Worm (Caenorhabditis elegans): ENCODE results near the gene srh-177.
"Not testable (repeated sequence)": the region's sequence is repeated elsewhere in the genome, so short reads cannot be mapped to it uniquely, and the experiment has no call there.

DNA sequence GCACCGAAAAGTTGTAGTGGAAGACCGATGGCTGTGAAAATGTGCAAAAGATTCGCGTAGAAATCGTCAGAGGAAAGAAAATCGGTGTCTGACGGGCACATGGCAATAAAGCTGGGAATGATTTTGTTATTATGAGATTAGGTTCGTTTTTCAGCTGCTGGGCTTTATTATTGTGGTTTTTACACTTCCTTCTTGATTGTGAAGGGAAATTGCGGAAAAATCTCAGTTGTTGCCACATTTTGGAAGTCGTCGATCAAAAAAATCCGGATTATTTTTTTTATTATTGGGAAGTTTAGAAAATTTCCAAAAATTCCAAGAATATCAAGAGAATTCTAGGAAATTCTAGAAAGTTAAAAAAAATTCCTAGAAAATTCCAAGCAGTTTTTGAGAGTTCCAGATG is at the start of gene srh-177:
- not testable (repeated sequence) for TF ChIP-seq nhr-237 (tag; optimal IDR thresholded peaks at IDR 0.05); jun-1 (tag; optimal IDR thresholded peaks at IDR 0.05); unc-62 (GFP tag; optimal IDR thresholded peaks at IDR 0.05); nhr-76 (tag; optimal IDR thresholded peaks at IDR 0.05); tbx-2 (tag; optimal IDR thresholded peaks at IDR 0.05); nhr-11 (tag; optimal IDR thresholded peaks at IDR 0.05); mdl-1 (tag; optimal IDR thresholded peaks at IDR 0.05); hmg-11 (tag; optimal IDR thresholded peaks at IDR 0.05); egl-5 (tag; optimal IDR thresholded peaks at IDR 0.05); eor-1 (tag; optimal IDR thresholded peaks at IDR 0.05); nhr-12 (tag; optimal IDR thresholded peaks at IDR 0.05); ceh-82 (tag; optimal IDR thresholded peaks at IDR 0.05)

All from whole organism, L3 larva.